Worm (Caenorhabditis elegans) whole organism, midembryonic: ENCODE measurements around the gene pigx-1.

Experiments
- T22C8.4 ChIP-seq: fragments of 200-800 bp; sonication (Bioruptor generic); IDR thresholded peaks from 2 replicates; pipeline ENCODE4 v1.3.6; 2022; ENCODE audit warnings: missing genetic modification characterization, missing compliant biosample characterization
- flt-1 ChIP-seq: fragments of 200-800 bp; sonication (Bioruptor generic); IDR thresholded peaks from 2 replicates; pipeline ENCODE4 v1.3.6; 2022; ENCODE audit warnings: missing genetic modification characterization, missing compliant biosample characterization
- ref-1 ChIP-seq: fragments of 200-800 bp; sonication (Bioruptor generic); conservative IDR thresholded peaks from 2 replicates; pipeline ENCODE4 v1.3.6; 2022; ENCODE audit warnings: missing genetic modification reagents, missing genetic modification characterization, missing compliant biosample characterization
- tab-1 ChIP-seq: fragments of 200-800 bp; sonication (Bioruptor generic); IDR thresholded peaks from 2 replicates; pipeline ENCODE4 v1.3.6; 2022; ENCODE audit warnings: missing genetic modification characterization, missing compliant biosample characterization
- ztf-29 ChIP-seq: fragments of 200-800 bp; sonication (Bioruptor generic); IDR thresholded peaks from 2 replicates; pipeline ENCODE4 v1.3.6; 2022; ENCODE audit warnings: missing genetic modification reagents, missing genetic modification characterization, missing compliant biosample characterization

ce11 chrX:1072152-1072551 lies 24.7 kb downstream of the pigx-1 start, which contains the start of gene lim-6:
- TF ChIP-seq flt-1 (GFP tag; lab: Robert Waterston, UW) (no peak), ztf-29 (GFP tag; lab: Robert Waterston, UW) (no peak), tab-1 (no peak), ref-1 (no peak), T22C8.4 (GFP tag; lab: Robert Waterston, UW) (no peak)
